Fruit fly (Drosophila melanogaster): ENCODE data around the gene CG14926.

CG14926 gene

DNA sequence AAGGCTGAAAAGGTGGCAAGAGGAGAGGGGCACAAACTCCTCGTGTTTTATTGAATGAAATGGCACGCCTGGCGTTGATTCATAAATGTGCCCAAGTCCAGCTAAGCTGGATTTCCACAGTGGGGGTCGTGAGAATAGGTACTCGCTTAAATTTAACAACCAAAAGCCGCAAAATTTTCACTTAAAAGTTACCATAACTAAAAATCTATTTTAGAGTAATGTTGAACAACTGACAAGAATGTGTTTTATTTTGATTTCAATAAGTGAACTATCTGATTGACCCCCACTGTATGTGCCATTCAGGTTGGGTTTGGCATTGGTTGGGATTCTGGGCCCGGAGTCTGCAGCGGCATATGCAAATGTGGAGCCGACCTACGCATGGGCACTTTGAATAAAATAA lies 19.2 kb downstream of the CG14926 start (continued):
- TF ChIP-seq svp (GFP tag) (peak; percentile 95), Gug (GFP tag; IDR thresholded peaks at IDR 0.05) (peak; percentile 91), CG7368 (GFP tag; optimal IDR thresholded peaks at IDR 0.05) (peak; percentile 88), lz (GFP tag; optimal IDR thresholded peaks at IDR 0.05) (peak; percentile 92), Eip93F (GFP tag; optimal IDR thresholded peaks at IDR 0.05) (peak; percentile 57), CG15336 (GFP tag; IDR thresholded peaks at IDR 0.05) (peak; percentile 97), CG32006 (GFP tag; optimal IDR thresholded peaks at IDR 0.05) (peak; percentile 94), eg (GFP tag; IDR thresholded peaks at IDR 0.05) (peak; percentile 96), Hr4 (GFP tag; optimal IDR thresholded peaks at IDR 0.05) (peak; percentile 95), CG34406 (GFP tag; optimal IDR thresholded peaks at IDR 0.05) (peak; percentile 91), CG10631 (GFP tag; optimal IDR thresholded peaks at IDR 0.05) (peak; percentile 96), cyc (GFP tag; optimal IDR thresholded peaks at IDR 0.05) (peak; percentile 93), CG10669 (GFP tag; optimal IDR thresholded peaks at IDR 0.05) (peak; percentile 92), fkh (GFP tag; optimal IDR thresholded peaks at IDR 0.05) (no peak), dac (GFP tag; optimal IDR thresholded peaks at IDR 0.05) (peak; percentile 85)

dm6 chr2L:11322800-11323199 lies 20.3 kb downstream of the CG14926 start:
- TF ChIP-seq CG11762 (GFP tag; optimal IDR thresholded peaks at IDR 0.05; ENCODE audit: insufficient read depth): no peak
- no peak for TF ChIP-seq CG1621 (tag; optimal IDR thresholded peaks at IDR 0.05)
- no peak for TF ChIP-seq CG6854 (GFP tag; optimal IDR thresholded peaks at IDR 0.05)
- no peak for TF ChIP-seq CG6163 (GFP tag; IDR thresholded peaks at IDR 0.05)
- no peak for TF ChIP-seq CG8119 (GFP tag; IDR thresholded peaks at IDR 0.05)
- TF ChIP-seq CG6808 (GFP tag; optimal IDR thresholded peaks at IDR 0.05): no peak
- TF ChIP-seq CG7368 (GFP tag; optimal IDR thresholded peaks at IDR 0.05): no peak
- no peak for TF ChIP-seq Eip78C (GFP tag)
- TF ChIP-seq CG8632 (GFP tag; optimal IDR thresholded peaks at IDR 0.05): no peak
- TF ChIP-seq Blimp-1 (GFP tag; optimal IDR thresholded peaks at IDR 0.05): no peak
- no peak for TF ChIP-seq CG16779 (tag; optimal IDR thresholded peaks at IDR 0.05)
- TF ChIP-seq vri (GFP tag; optimal IDR thresholded peaks at IDR 0.05): no peak
- TF ChIP-seq CG31627 (GFP tag; optimal IDR thresholded peaks at IDR 0.05): no peak
- no peak for TF ChIP-seq Lpt (GFP tag; optimal IDR thresholded peaks at IDR 0.05)
- TF ChIP-seq CG11902 (GFP tag; optimal IDR thresholded peaks at IDR 0.05): no peak
- TF ChIP-seq Sox102F (GFP tag; optimal IDR thresholded peaks at IDR 0.05): no peak
- no peak for TF ChIP-seq Hr38 (GFP tag; optimal IDR thresholded peaks at IDR 0.05)
- no peak for TF ChIP-seq Sox14 (GFP tag; optimal IDR thresholded peaks at IDR 0.05)

- peak; percentile 2 for TF ChIP-seq CG10669 (GFP tag; optimal IDR thresholded peaks at IDR 0.05)
- TF ChIP-seq CG3919 (GFP tag; optimal IDR thresholded peaks at IDR 0.05): peak; percentile 35
- peak; percentile 22 for TF ChIP-seq CG32006 (GFP tag; optimal IDR thresholded peaks at IDR 0.05)
- TF ChIP-seq acj6 (GFP tag; optimal IDR thresholded peaks at IDR 0.05): peak; percentile 44
- no peak for TF ChIP-seq spab (GFP tag; optimal IDR thresholded peaks at IDR 0.05)
- no peak for TF ChIP-seq CG31627 (GFP tag; optimal IDR thresholded peaks at IDR 0.05)
- TF ChIP-seq CG11762 (GFP tag; optimal IDR thresholded peaks at IDR 0.05; ENCODE audit: insufficient read depth): no peak
- TF ChIP-seq CG8119 (GFP tag; IDR thresholded peaks at IDR 0.05): no peak
- TF ChIP-seq CG3032 (tag; optimal IDR thresholded peaks at IDR 0.05): peak; percentile 12
- peak; percentile 30 for TF ChIP-seq achi (GFP tag; optimal IDR thresholded peaks at IDR 0.05)
- TF ChIP-seq OdsH (GFP tag; optimal IDR thresholded peaks at IDR 0.05): peak; percentile 45
- TF ChIP-seq CG15336 (GFP tag; IDR thresholded peaks at IDR 0.05): 0 out of 2 replicates have a peak, but pooled peaks have one; percentile 17
- TF ChIP-seq Gug (GFP tag; IDR thresholded peaks at IDR 0.05): no peak
- TF ChIP-seq CG9139 (GFP tag; optimal IDR thresholded peaks at IDR 0.05): no peak
- no peak for TF ChIP-seq Sox14 (GFP tag; optimal IDR thresholded peaks at IDR 0.05)
- peak; percentile 8 for TF ChIP-seq dsx (GFP tag; optimal IDR thresholded peaks at IDR 0.05; ENCODE audit: poor library complexity, severe bottlenecking)
- no peak for TF ChIP-seq Lpt (GFP tag; optimal IDR thresholded peaks at IDR 0.05)
- TF ChIP-seq Ets96B (tag; optimal IDR thresholded peaks at IDR 0.05): peak; percentile 32
- TF ChIP-seq cyc (GFP tag; optimal IDR thresholded peaks at IDR 0.05): no peak
- TF ChIP-seq Hr38 (GFP tag; optimal IDR thresholded peaks at IDR 0.05): no peak
- TF ChIP-seq svp (GFP tag): peak; percentile 63
- peak; percentile 45 for TF ChIP-seq Eip78C (GFP tag)
- peak; percentile 10 for TF ChIP-seq topi (GFP tag; optimal IDR thresholded peaks at IDR 0.05)
- no peak for TF ChIP-seq Ets21C (GFP tag; optimal IDR thresholded peaks at IDR 0.05)
- peak; percentile 11 for TF ChIP-seq CG8632 (GFP tag; optimal IDR thresholded peaks at IDR 0.05)
- peak; percentile 4 for TF ChIP-seq esn (GFP tag; optimal IDR thresholded peaks at IDR 0.05)
Observed at dm6 chr2L:11322115-11322514, 21.0 kb downstream of the CG14926 start.

Data from whole organism, prepupa.